Worm (Caenorhabditis elegans) whole organism, L4/young adult: ENCODE data around the gene W07G4.7.

Experiments used
- W03F9.2 ChIP-seq: fragments of 150-350 bp; optimal IDR thresholded peaks from 2 replicates; lab custom pipeline; 2014; ENCODE audit warnings: missing biosample characterization, missing genetic modification characterization
- dao-5 ChIP-seq: sonication (generic microtip); optimal IDR thresholded peaks from 2 replicates; lab custom pipeline; 2016; ENCODE audit warnings: missing genotype, missing genetic modification characterization, moderate library complexity, missing compliant biosample characterization
- him-1 ChIP-seq: sonication (generic microtip); optimal IDR thresholded peaks from 2 replicates; lab custom pipeline; 2016; ENCODE audit warnings: missing genotype, missing genetic modification reagents, missing genetic modification characterization, missing compliant biosample characterization

- TF ChIP-seq him-1 (no peak), dao-5 (tag; lab: Kevin White, UChicago) (no peak), W03F9.2 (tag; lab: Kevin White, UChicago) (no peak)
Measured at ce11 chrV:13002070-13002469, 32.4 kb downstream of the W07G4.7 start, which contains the start of gene inft-2.
